Worm (Caenorhabditis elegans) whole organism, late embryonic: ENCODE data around the gene W04G3.12.

ENCODE experiments used
- ama-1 ChIP-seq: fragments of 150-350 bp; optimal IDR thresholded peaks from 2 replicates; lab custom pipeline; 2014
- ceh-30 ChIP-seq: fragments of 150-350 bp; optimal IDR thresholded peaks from 2 replicates; lab custom pipeline; 2014; ENCODE audit warnings: missing biosample characterization, missing genetic modification characterization
- ceh-34 ChIP-seq: sonication (generic microtip); optimal IDR thresholded peaks from 2 replicates; lab custom pipeline; 2016; ENCODE audit warnings: mild to moderate bottlenecking, missing genetic modification characterization, missing compliant biosample characterization
- ceh-9 ChIP-seq: sonication (generic microtip); optimal IDR thresholded peaks from 2 replicates; lab custom pipeline; 2016; ENCODE audit warnings: mild to moderate bottlenecking, missing genetic modification characterization, inconsistent platforms, missing compliant biosample characterization
- che-1 ChIP-seq: sonication (generic microtip); optimal IDR thresholded peaks from 2 replicates; lab custom pipeline; 2016; ENCODE audit warnings: mild to moderate bottlenecking, missing genetic modification characterization, missing compliant biosample characterization
- nhr-11 ChIP-seq: fragments of 150-350 bp; optimal IDR thresholded peaks from 2 replicates; lab custom pipeline; 2014; ENCODE audit warnings: missing biosample characterization, missing genetic modification characterization
- pqm-1 ChIP-seq: sonication (generic microtip); optimal IDR thresholded peaks from 2 replicates; lab custom pipeline; 2016; ENCODE audit warnings: missing genetic modification characterization, missing compliant biosample characterization

DNA sequence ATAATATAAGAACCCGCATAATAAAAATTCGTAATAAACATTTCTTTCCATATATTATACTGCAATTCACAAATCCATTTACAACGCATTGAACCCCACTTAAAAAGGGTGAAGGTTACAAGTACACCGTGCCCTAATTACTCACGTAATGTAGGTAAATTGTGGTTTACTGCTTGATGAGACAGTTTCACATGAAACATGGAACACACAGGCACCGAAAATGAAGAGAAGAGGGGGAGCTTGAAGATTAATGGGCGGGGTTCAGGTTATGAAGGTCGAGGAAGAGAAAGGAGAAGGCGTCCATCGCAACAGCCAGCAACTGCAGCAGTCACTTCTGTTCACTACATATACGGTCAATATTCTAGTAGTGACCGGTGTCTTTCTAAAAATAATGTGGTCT is 16.9 kb downstream of the W04G3.12 start, which contains the start of gene lpr-6:
- TF ChIP-seq ceh-30 (no peak), che-1 (tag; lab: Kevin White, UChicago) (no peak), nhr-11 (tag; lab: Kevin White, UChicago) (no peak), pqm-1 (tag; lab: Kevin White, UChicago) (no peak), ama-1 (lab: Kevin White, UChicago) (peak; percentile 19), ceh-9 (tag; lab: Kevin White, UChicago) (no peak), ceh-34 (tag; lab: Kevin White, UChicago) (no peak)
